Worm (Caenorhabditis elegans) whole organism, early embryonic: Measurements from ENCODE around the gene pqn-79.
"Not testable (repeated sequence)": the region's sequence is repeated elsewhere in the genome, so short reads cannot be mapped to it uniquely, and the experiment has no call there.

Experiments
- B0310.2 ChIP-seq: sonication (generic microtip); optimal IDR thresholded peaks from 2 replicates; lab custom pipeline; 2016; ENCODE audit warnings: mild to moderate bottlenecking, missing genetic modification characterization, missing compliant biosample characterization
- F13C5.2 ChIP-seq: sonication (generic microtip); optimal IDR thresholded peaks from 2 replicates; lab custom pipeline; 2017; ENCODE audit warnings: mild to moderate bottlenecking, missing genetic modification characterization, inconsistent platforms, missing compliant biosample characterization
- aly-1 ChIP-seq: sonication (generic microtip); optimal IDR thresholded peaks from 2 replicates; lab custom pipeline; 2016; ENCODE audit warnings: missing genetic modification characterization, missing compliant biosample characterization
- ama-1 ChIP-seq: fragments of 150-350 bp; optimal IDR thresholded peaks from 2 replicates; lab custom pipeline; 2014
- ceh-13 ChIP-seq: fragments of 200-800 bp; sonication (Bioruptor generic); optimal IDR thresholded peaks from 2 replicates; lab custom pipeline; 2018; ENCODE audit warnings: mild to moderate bottlenecking, missing genetic modification characterization, missing compliant biosample characterization
- ceh-36 ChIP-seq: sonication (generic microtip); optimal IDR thresholded peaks from 2 replicates; lab custom pipeline; 2016; ENCODE audit warnings: missing genetic modification characterization, inconsistent platforms, missing compliant biosample characterization
- ets-7 ChIP-seq: sonication (generic microtip); optimal IDR thresholded peaks from 2 replicates; lab custom pipeline; 2016; ENCODE audit warnings: missing genotype, missing genetic modification characterization, missing compliant biosample characterization
- flt-1 ChIP-seq: fragments of 200-800 bp; sonication (Bioruptor generic); IDR thresholded peaks from 2 replicates; pipeline ENCODE4 v1.3.6; 2022; ENCODE audit warnings: missing genetic modification characterization, missing compliant biosample characterization
- hmbx-1 ChIP-seq: sonication (generic microtip); optimal IDR thresholded peaks from 2 replicates; lab custom pipeline; 2016; ENCODE audit warnings: mild to moderate bottlenecking, missing genetic modification characterization, missing compliant biosample characterization
- hmg-4 ChIP-seq: fragments of 200-800 bp; sonication (Bioruptor generic); optimal IDR thresholded peaks from 2 replicates; lab custom pipeline; 2018; ENCODE audit warnings: mild to moderate bottlenecking, missing genetic modification characterization, missing compliant biosample characterization
- hnd-1 ChIP-seq: sonication (generic microtip); optimal IDR thresholded peaks from 2 replicates; lab custom pipeline; 2016; ENCODE audit warnings: missing genetic modification characterization, missing compliant biosample characterization
- pes-1 ChIP-seq: fragments of 200-800 bp; sonication (Bioruptor generic); IDR thresholded peaks from 2 replicates; pipeline ENCODE4 v1.3.6; 2022; ENCODE audit warnings: missing genetic modification reagents, missing genetic modification characterization, missing compliant biosample characterization
- scrt-1 ChIP-seq: fragments of 200-800 bp; sonication (Bioruptor generic); IDR thresholded peaks from 2 replicates; pipeline ENCODE4 v1.3.6; 2022; ENCODE audit warnings: missing genetic modification characterization, missing compliant biosample characterization
- sea-1 ChIP-seq: fragments of 200-800 bp; sonication (Bioruptor generic); conservative IDR thresholded peaks from 2 replicates; pipeline ENCODE4 v1.3.6; 2022; ENCODE audit warnings: missing genetic modification characterization, missing compliant biosample characterization
- tbx-11 ChIP-seq: fragments of 200-800 bp; sonication (Bioruptor generic); IDR thresholded peaks from 2 replicates; pipeline ENCODE4 v1.3.6; 2022; ENCODE audit warnings: missing genetic modification characterization, missing compliant biosample characterization
- tbx-37 ChIP-seq: fragments of 200-800 bp; sonication (Bioruptor generic); conservative IDR thresholded peaks from 2 replicates; pipeline ENCODE4 v1.3.6; 2022; ENCODE audit warnings: missing genetic modification reagents, missing genetic modification characterization, missing compliant biosample characterization
- tra-4 ChIP-seq: sonication (generic microtip); optimal IDR thresholded peaks from 2 replicates; lab custom pipeline; 2017; ENCODE audit warnings: missing genetic modification characterization, missing compliant biosample characterization

Gene pqn-79

ce11 chrIV:15606396-15606795, 11.0 kb downstream of the pqn-79 start:
- TF ChIP-seq flt-1 (GFP tag; lab: Robert Waterston, UW), result no peak
- TF ChIP-seq ceh-13, result no peak
- TF ChIP-seq hmbx-1 (tag; lab: Kevin White, UChicago), result no peak

- TF ChIP-seq pes-1 (GFP tag; lab: Robert Waterston, UW), result no peak
Observed at ce11 chrIV:15613141-15613540, 17.8 kb downstream of the pqn-79 start.

ce11 chrIV:15616971-15617370, 21.6 kb downstream of the pqn-79 start, which contains the start of gene Y105C5A.8:
TSS of gene Y105C5A.8 (minus strand) at chrIV:15617071.
- TF ChIP-seq hnd-1 (tag; lab: Kevin White, UChicago), result no peak
- TF ChIP-seq tbx-37 (GFP tag; lab: Robert Waterston, UW), result no peak
- no peak for TF ChIP-seq F13C5.2 (tag; lab: Kevin White, UChicago)
- TF ChIP-seq ceh-13, result no peak
- no peak for TF ChIP-seq flt-1 (GFP tag; lab: Robert Waterston, UW)
- no peak for TF ChIP-seq tra-4 (tag; lab: Kevin White, UChicago)
- no peak for TF ChIP-seq ceh-36
- no peak for TF ChIP-seq hmg-4 (GFP tag; lab: Kevin White, UChicago)
- TF ChIP-seq ets-7 (tag; lab: Kevin White, UChicago), result no peak
- TF ChIP-seq B0310.2, result no peak

DNA sequence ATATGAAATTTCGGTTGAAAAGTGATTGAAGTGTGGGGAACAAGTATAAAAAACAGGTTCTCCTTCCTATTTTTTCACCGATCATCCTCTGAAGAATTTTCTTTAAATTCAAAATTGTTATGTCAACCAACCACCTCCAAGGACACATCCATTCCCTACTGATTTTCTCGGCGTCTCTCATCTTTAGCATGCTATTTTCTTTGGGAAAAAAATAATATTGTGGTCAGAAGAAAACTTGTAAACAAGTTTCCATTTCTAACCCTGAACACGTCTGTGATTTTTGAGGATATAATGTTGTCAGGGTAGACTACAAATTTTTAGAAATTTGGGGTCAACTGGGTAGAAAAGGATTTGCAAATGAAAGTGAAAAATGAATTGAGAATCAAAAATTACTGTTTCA, 22.3 kb downstream of the pqn-79 start:
- TF ChIP-seq tra-4 (tag; lab: Kevin White, UChicago) (no peak), hmg-4 (GFP tag; lab: Kevin White, UChicago) (no peak), tbx-37 (GFP tag; lab: Robert Waterston, UW) (no peak), sea-1 (GFP tag; lab: Robert Waterston, UW) (no peak), ama-1 (no peak), aly-1 (no peak), hnd-1 (tag; lab: Kevin White, UChicago) (no peak), hmbx-1 (tag; lab: Kevin White, UChicago) (no peak), tbx-11 (GFP tag; lab: Robert Waterston, UW) (no peak), B0310.2 (no peak), ceh-36 (no peak), pes-1 (GFP tag; lab: Robert Waterston, UW) (no peak), ets-7 (tag; lab: Kevin White, UChicago) (no peak), scrt-1 (GFP tag; lab: Robert Waterston, UW) (no peak), F13C5.2 (tag; lab: Kevin White, UChicago) (no peak)

- TF ChIP-seq tbx-11 (GFP tag; lab: Robert Waterston, UW), result no peak
- TF ChIP-seq flt-1 (GFP tag; lab: Robert Waterston, UW), result no peak
- TF ChIP-seq tbx-37 (GFP tag; lab: Robert Waterston, UW), result no peak
- no peak for TF ChIP-seq ceh-36
- no peak for TF ChIP-seq sea-1 (GFP tag; lab: Robert Waterston, UW)
- TF ChIP-seq scrt-1 (GFP tag; lab: Robert Waterston, UW), result no peak
- TF ChIP-seq hnd-1 (tag; lab: Kevin White, UChicago), result no peak
- no peak for TF ChIP-seq hmbx-1 (tag; lab: Kevin White, UChicago)
- TF ChIP-seq pes-1 (GFP tag; lab: Robert Waterston, UW), result no peak
Observed at ce11 chrIV:15631217-15631616, 35.8 kb downstream of the pqn-79 start, which contains the start of gene Y105C5A.9. TSS of gene Y105C5A.9 (plus strand) at chrIV:15631517.

DNA sequence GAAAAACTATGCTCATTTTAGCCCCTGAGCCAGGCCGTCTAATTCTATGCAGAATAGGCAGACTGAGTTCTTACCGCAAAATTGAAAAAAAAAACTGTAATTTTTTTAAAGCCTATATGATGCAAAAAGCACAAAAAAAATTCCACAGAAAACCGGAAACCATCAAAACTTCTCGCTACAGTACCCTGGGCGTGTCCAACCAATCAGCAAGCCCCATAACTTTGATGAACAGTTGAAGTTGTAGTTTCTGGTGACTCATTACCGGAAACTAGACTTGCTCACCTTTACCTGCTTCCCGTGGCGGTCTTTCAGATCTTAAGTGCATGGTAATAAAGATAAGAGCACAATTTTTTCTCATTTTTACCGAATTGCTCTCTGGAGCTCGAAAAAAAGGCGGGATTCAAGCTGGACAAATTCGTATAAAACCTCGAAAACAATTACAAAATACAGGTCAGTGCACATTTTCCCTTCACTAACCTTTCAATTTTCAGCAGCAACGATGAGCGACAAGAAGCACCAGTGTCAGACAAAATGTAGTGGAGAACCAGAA, 38.9 kb downstream of the pqn-79 start, which contains the start of gene Y105C5A.1274:
Gene Y105C5A.1274, plus strand, starts transcription at position 500 of the 550 bp plus-strand sequence.
- not testable (repeated sequence) for TF ChIP-seq tbx-11, scrt-1, flt-1 (GFP tag; lab: Robert Waterston, UW)

DNA sequence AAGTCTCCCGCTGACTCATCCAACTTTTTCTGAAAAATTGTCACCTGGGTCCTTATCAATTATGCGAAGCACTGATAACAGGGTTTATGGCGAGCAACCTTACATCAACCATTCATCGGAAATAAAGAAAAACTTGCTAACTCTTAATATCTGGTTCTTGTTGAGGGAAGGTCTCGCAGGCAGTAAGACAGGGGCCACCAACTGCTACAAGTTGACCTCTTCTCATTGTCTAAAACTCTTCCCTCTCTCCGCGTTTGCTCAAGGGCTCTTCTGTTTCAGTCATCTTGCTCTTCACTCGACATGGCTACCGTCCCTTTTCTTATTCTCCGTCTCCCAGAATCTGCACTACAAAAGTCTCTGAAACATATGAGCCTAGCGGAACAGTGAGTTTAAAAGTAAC, 40.1 kb downstream of the pqn-79 start, which contains the start of gene Y105C5A.10:
Gene Y105C5A.10, plus strand, starts transcription at position 301 of the 400 bp plus-strand sequence.
- not testable (repeated sequence) for TF ChIP-seq pes-1 (GFP tag; lab: Robert Waterston, UW); tra-4 (tag; lab: Kevin White, UChicago); hnd-1 (tag; lab: Kevin White, UChicago)

- no peak for TF ChIP-seq ceh-13
Observed at ce11 chrIV:15639223-15639622, 43.9 kb downstream of the pqn-79 start.

ce11 chrIV:15640852-15641251, 45.5 kb downstream of the pqn-79 start, which contains the start of gene Y105C5A.13:
TSS of gene Y105C5A.13 (plus strand) at chrIV:15641231.
- TF ChIP-seq ama-1 (no peak), aly-1 (no peak), B0310.2 (no peak), scrt-1 (GFP tag; lab: Robert Waterston, UW) (no peak), hnd-1 (tag; lab: Kevin White, UChicago) (no peak), flt-1 (GFP tag; lab: Robert Waterston, UW) (no peak), ceh-13 (no peak), sea-1 (GFP tag; lab: Robert Waterston, UW) (no peak), pes-1 (GFP tag; lab: Robert Waterston, UW) (no peak), hmbx-1 (tag; lab: Kevin White, UChicago) (no peak), ets-7 (tag; lab: Kevin White, UChicago) (no peak), F13C5.2 (tag; lab: Kevin White, UChicago) (no peak), tra-4 (tag; lab: Kevin White, UChicago) (no peak), tbx-11 (GFP tag; lab: Robert Waterston, UW) (no peak)
